Worm (Caenorhabditis elegans) whole organism, L2 larva: ENCODE data around the gene T05A12.3.
A peak's percentile ranks its signal among the peaks of the same experiment; 100 is the strongest.

ENCODE experiments used
- R02D3.7 ChIP-seq: fragments of 150-350 bp; optimal IDR thresholded peaks from 2 replicates; lab custom pipeline; 2014; ENCODE audit warnings: missing biosample characterization, missing genetic modification characterization
- ama-1 ChIP-seq: fragments of 150-350 bp; optimal IDR thresholded peaks from 2 replicates; lab custom pipeline; 2018; ENCODE audit warnings: inconsistent platforms
- ceh-82 ChIP-seq: fragments of 150-350 bp; optimal IDR thresholded peaks from 2 replicates; lab custom pipeline; 2014; ENCODE audit warnings: missing biosample characterization, missing genetic modification characterization
- dmd-4 ChIP-seq: sonication (generic microtip); optimal IDR thresholded peaks from 2 replicates; lab custom pipeline; 2017; ENCODE audit warnings: missing biosample characterization, missing genetic modification characterization
- fos-1 ChIP-seq: fragments of 150-350 bp; optimal IDR thresholded peaks from 2 replicates; lab custom pipeline; 2014; ENCODE audit warnings: missing biosample characterization, missing genetic modification characterization
- mdl-1 ChIP-seq, 2 experiments: fragments of 150-350 bp in 1 of 2; sonication (generic microtip) in 1 of 2; optimal IDR thresholded peaks; 2 replicates each; lab custom pipeline; 2017; ENCODE audit warnings: missing biosample characterization in 2 of 2, missing genetic modification characterization in 2 of 2
- nhr-21 ChIP-seq: fragments of 150-350 bp; optimal IDR thresholded peaks from 2 replicates; lab custom pipeline; 2014; ENCODE audit warnings: missing biosample characterization, missing genetic modification characterization
- nhr-237 ChIP-seq: fragments of 150-350 bp; optimal IDR thresholded peaks from 2 replicates; lab custom pipeline; 2014; ENCODE audit warnings: missing biosample characterization, missing genetic modification characterization
- nhr-25 ChIP-seq: fragments of 150-350 bp; sonication (generic microtip); optimal IDR thresholded peaks from 3 replicates; lab custom pipeline; 2014; ENCODE audit warnings: missing biosample characterization, missing genetic modification characterization
- peb-1 ChIP-seq: fragments of 150-350 bp; optimal IDR thresholded peaks from 2 replicates; lab custom pipeline; 2014; ENCODE audit warnings: missing biosample characterization, missing genetic modification characterization
- snpc-4 ChIP-seq: fragments of 150-350 bp; optimal IDR thresholded peaks from 2 replicates; lab custom pipeline; 2014; ENCODE audit warnings: missing biosample characterization, missing genetic modification characterization
- unc-39 ChIP-seq: fragments of 150-350 bp; optimal IDR thresholded peaks from 2 replicates; lab custom pipeline; 2014; ENCODE audit warnings: missing biosample characterization, missing genetic modification characterization

- TF ChIP-seq R02D3.7 (tag; lab: Kevin White, UChicago), result no peak
- no peak for TF ChIP-seq nhr-21 (tag; lab: Kevin White, UChicago)
- TF ChIP-seq nhr-237, result no peak
- peak; percentile 42 for TF ChIP-seq nhr-25 (tag; lab: Kevin White, UChicago)
- peak; percentile 13 for TF ChIP-seq fos-1 (tag; lab: Kevin White, UChicago)
- no peak for TF ChIP-seq mdl-1 (tag; optimal IDR thresholded peaks at IDR 0.05; lab: Kevin White, UChicago)
- no peak for TF ChIP-seq dmd-4
- TF ChIP-seq unc-39, result no peak
- no peak for TF ChIP-seq ceh-82 (tag; lab: Kevin White, UChicago)
- TF ChIP-seq peb-1 (tag; lab: Kevin White, UChicago), result no peak
- no peak for TF ChIP-seq snpc-4 (tag; lab: Kevin White, UChicago)
- no peak for TF ChIP-seq ama-1 (lab: Kevin White, UChicago)
These were observed 45.7 kb downstream of the T05A12.3 start for ce11 chrIV:6841562-6842282.
